Worm (Caenorhabditis elegans): ENCODE measurements around the gene glt-3.
A peak's percentile ranks its signal among the peaks of the same experiment; 100 is the strongest.

The glt-3 gene

ce11 chrIV:10095171-10095570, 34.9 kb upstream of the glt-3 start, which contains the start of the genes C04G2.5 and msp-36:
TSS of gene C04G2.5 (minus strand) at chrIV:10095271.
TSS of gene msp-36 (plus strand) at chrIV:10095433.
- no peak for TF ChIP-seq ceh-83 (GFP tag; optimal IDR thresholded peaks at IDR 0.05)

- TF ChIP-seq lin-13 (tag; optimal IDR thresholded peaks at IDR 0.05) = no peak
- TF ChIP-seq lsy-2 (tag; optimal IDR thresholded peaks at IDR 0.05) = no peak
- no peak for TF ChIP-seq nhr-2 (tag; optimal IDR thresholded peaks at IDR 0.05)
- no peak for TF ChIP-seq ceh-83 (GFP tag; optimal IDR thresholded peaks at IDR 0.05)
- TF ChIP-seq ceh-43 (GFP tag; optimal IDR thresholded peaks at IDR 0.05) = no peak
- TF ChIP-seq pha-4 (tag; optimal IDR thresholded peaks at IDR 0.05) = peak; percentile 1
Observed at ce11 chrIV:10096881-10097280, 33.2 kb upstream of the glt-3 start, which contains the start of gene dis-3. TSS of gene dis-3 (plus strand) at chrIV:10097202.

ce11 chrIV:10110417-10110816, 19.6 kb upstream of the glt-3 start, which contains the start of gene egl-38:
TSS of gene egl-38 (minus strand) at chrIV:10110517.
- TF ChIP-seq nhr-2 (tag; optimal IDR thresholded peaks at IDR 0.05) = no peak
- no peak for TF ChIP-seq ham-2 (GFP tag; optimal IDR thresholded peaks at IDR 0.05)
- no peak for TF ChIP-seq pha-4 (tag; optimal IDR thresholded peaks at IDR 0.05)
- TF ChIP-seq elt-1 (tag; optimal IDR thresholded peaks at IDR 0.05; ENCODE audit: borderline replicate concordance, insufficient read depth) = no peak
- TF ChIP-seq ceh-43 (GFP tag; optimal IDR thresholded peaks at IDR 0.05) = no peak

- TF ChIP-seq nhr-28 (tag; optimal IDR thresholded peaks at IDR 0.05) = no peak
- no peak for TF ChIP-seq nhr-76 (tag; optimal IDR thresholded peaks at IDR 0.05)
Observed at ce11 chrIV:10110870-10111269, 19.2 kb upstream of the glt-3 start.

- TF ChIP-seq flh-1 (GFP tag; optimal IDR thresholded peaks at IDR 0.05) (no peak), snpc-4 (tag; optimal IDR thresholded peaks at IDR 0.05) (no peak), lsy-2 (tag; optimal IDR thresholded peaks at IDR 0.05) (no peak), M03D4.4 (tag; optimal IDR thresholded peaks at IDR 0.05) (no peak), lin-13 (tag; optimal IDR thresholded peaks at IDR 0.05) (no peak)
Observed at ce11 chrIV:10111441-10111840, 18.6 kb upstream of the glt-3 start, which contains the start of gene spch-1. TSS of gene spch-1 (minus strand) at chrIV:10111541.

ce11 chrIV:10112570-10112969, 17.5 kb upstream of the glt-3 start, which contains the start of gene nsph-3.2:
TSS of gene nsph-3.2 (plus strand) at chrIV:10112870.
- TF ChIP-seq ceh-83 (GFP tag; optimal IDR thresholded peaks at IDR 0.05) (no peak), sem-2 (GFP tag; optimal IDR thresholded peaks at IDR 0.05) (no peak), lsy-2 (tag; optimal IDR thresholded peaks at IDR 0.05) (no peak), nhr-76 (tag; optimal IDR thresholded peaks at IDR 0.05) (no peak), flh-1 (GFP tag; optimal IDR thresholded peaks at IDR 0.05) (no peak), zip-8 (tag; optimal IDR thresholded peaks at IDR 0.05) (no peak), mab-5 (tag; optimal IDR thresholded peaks at IDR 0.05) (no peak), lin-32 (GFP tag; optimal IDR thresholded peaks at IDR 0.05) (no peak), ces-1 (GFP tag; optimal IDR thresholded peaks at IDR 0.05) (no peak), bed-3 (GFP tag; optimal IDR thresholded peaks at IDR 0.05) (no peak), ham-2 (GFP tag; optimal IDR thresholded peaks at IDR 0.05) (no peak), tbx-8 (GFP tag; optimal IDR thresholded peaks at IDR 0.05) (no peak), M03D4.4 (tag; optimal IDR thresholded peaks at IDR 0.05) (no peak), nhr-237 (tag; optimal IDR thresholded peaks at IDR 0.05) (no peak), ceh-39 (tag; optimal IDR thresholded peaks at IDR 0.05) (no peak)

- TF ChIP-seq nhr-28 (tag; optimal IDR thresholded peaks at IDR 0.05) (no peak), nhr-76 (tag; optimal IDR thresholded peaks at IDR 0.05) (no peak), cnd-1 (tag; optimal IDR thresholded peaks at IDR 0.05) (no peak), ceh-83 (GFP tag; optimal IDR thresholded peaks at IDR 0.05) (no peak), hlh-1 (tag; optimal IDR thresholded peaks at IDR 0.05) (no peak), ztf-11 (tag; optimal IDR thresholded peaks at IDR 0.05) (no peak), unc-39 (tag; optimal IDR thresholded peaks at IDR 0.05) (no peak), elt-1 (tag; optimal IDR thresholded peaks at IDR 0.05; ENCODE audit: borderline replicate concordance, insufficient read depth) (no peak), lin-13 (tag; optimal IDR thresholded peaks at IDR 0.05) (no peak), sem-2 (GFP tag; optimal IDR thresholded peaks at IDR 0.05) (no peak), nhr-12 (tag; optimal IDR thresholded peaks at IDR 0.05) (no peak), unc-120 (tag; optimal IDR thresholded peaks at IDR 0.05; ENCODE audit: poor library complexity, severe bottlenecking) (no peak), mls-2 (tag; optimal IDR thresholded peaks at IDR 0.05) (no peak), ceh-39 (tag; optimal IDR thresholded peaks at IDR 0.05) (no peak), zip-8 (tag; optimal IDR thresholded peaks at IDR 0.05) (no peak), M03D4.4 (tag; optimal IDR thresholded peaks at IDR 0.05) (no peak)
Observed at ce11 chrIV:10115142-10115541, 14.9 kb upstream of the glt-3 start, which contains the start of gene C04G2.10. TSS of gene C04G2.10 (plus strand) at chrIV:10115442.
